Fruit fly (Drosophila melanogaster) S2 (cell line): ENCODE data around the gene rst.

Source experiments
- CG8478 ChIP-seq: fragments of >200 bp; optimal IDR thresholded peaks from 2 replicates; lab custom pipeline; 2018
- CTCF ChIP-seq, 2 experiments: fragments of >200 bp; optimal IDR thresholded peaks; 2 replicates each; lab custom pipeline; 2018

DNA sequence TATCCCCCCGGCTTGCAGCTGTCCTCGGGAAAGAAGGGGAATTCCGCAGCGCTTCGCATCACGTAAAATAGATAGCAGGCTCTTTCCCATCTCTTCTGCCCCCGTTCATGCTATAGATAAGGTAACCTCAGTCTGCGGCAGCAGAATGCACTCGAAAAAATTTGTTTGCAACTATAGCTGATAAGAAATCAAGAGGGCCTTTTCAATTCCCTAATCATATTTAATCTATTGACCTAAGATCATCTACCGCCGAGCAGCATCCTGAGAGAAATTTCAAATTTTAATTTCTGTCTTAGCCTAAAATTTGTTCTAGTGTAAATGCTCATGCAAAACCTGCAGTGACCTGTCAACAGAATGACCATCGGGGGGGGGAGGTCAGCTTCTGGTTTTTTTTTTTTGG is 17.0 kb downstream of the rst start:
- TF ChIP-seq CG8478 (lab: Kevin White, UChicago), result no peak
- no peak for TF ChIP-seq CTCF (optimal IDR thresholded peaks at IDR 0.05; lab: Kevin White, UChicago)
